Fruit fly (Drosophila melanogaster): ENCODE results near the gene Teh3.

- TF ChIP-seq CG8478 (optimal IDR thresholded peaks at IDR 0.05) (no peak), CTCF (optimal IDR thresholded peaks at IDR 0.05) (no peak)
Measured at dm6 chr3L:4232227-4232626, 47.8 kb upstream of the Teh3 start.

Data from S2 (cell line).